Worm (Caenorhabditis elegans): ENCODE results near the gene ttr-50.

Gene ttr-50

ce11 chrIV:11640915-11641314, at the start of gene ttr-50:
Gene ttr-50, minus strand, starts transcription at chrIV:11641015.
- TF ChIP-seq hpl-2 (GFP tag; optimal IDR thresholded peaks at IDR 0.05) (no peak), unc-98 (GFP tag; IDR thresholded peaks at IDR 0.05) (no peak), ces-1 (GFP tag; optimal IDR thresholded peaks at IDR 0.05) (no peak), lin-39 (tag; optimal IDR thresholded peaks at IDR 0.05) (no peak), fos-1 (tag; optimal IDR thresholded peaks at IDR 0.05) (no peak), ceh-82 (tag; optimal IDR thresholded peaks at IDR 0.05) (no peak), sup-37 (GFP tag; optimal IDR thresholded peaks at IDR 0.05) (no peak), unc-130 (tag; optimal IDR thresholded peaks at IDR 0.05) (no peak), alr-1 (tag; optimal IDR thresholded peaks at IDR 0.05; ENCODE audit: borderline replicate concordance) (no peak), fkh-10 (GFP tag; optimal IDR thresholded peaks at IDR 0.05) (no peak), efl-1 (optimal IDR thresholded peaks at IDR 0.05) (no peak), efl-1 (GFP tag; optimal IDR thresholded peaks at IDR 0.05 in 1 of 2) (no peak), lir-3 (tag; optimal IDR thresholded peaks at IDR 0.05; ENCODE audit: poor library complexity) (no peak), blmp-1 (tag; optimal IDR thresholded peaks at IDR 0.05) (no peak), fkh-8 (tag; optimal IDR thresholded peaks at IDR 0.05) (no peak), nhr-28 (tag; optimal IDR thresholded peaks at IDR 0.05) (no peak)

DNA sequence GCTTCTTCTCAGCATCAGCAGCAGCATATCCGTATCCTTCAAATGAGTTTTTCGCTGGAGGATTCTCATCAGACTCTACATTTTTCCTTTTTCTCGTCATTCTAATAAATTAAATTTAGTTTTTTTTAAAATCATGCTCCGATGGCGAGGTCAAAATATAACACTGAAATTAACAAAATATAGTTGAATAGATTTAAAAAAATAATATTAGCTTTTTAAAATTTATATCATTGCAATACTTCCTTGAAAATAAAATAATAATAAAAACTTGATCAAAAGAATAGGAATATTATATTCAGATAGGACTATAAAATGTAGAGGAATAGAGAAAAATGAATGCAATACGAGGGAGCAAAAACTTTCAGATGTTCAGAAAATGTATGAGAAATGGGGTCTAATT, 47.2 kb upstream of the ttr-50 start, which contains the start of gene ZK792.5:
ZK792.5 (minus strand) TSS at position 101 of the 400 bp plus-strand sequence.
- TF ChIP-seq alr-1 (tag; optimal IDR thresholded peaks at IDR 0.05; ENCODE audit: borderline replicate concordance): no peak
- no peak for TF ChIP-seq snu-23 (GFP tag; optimal IDR thresholded peaks at IDR 0.05)
- no peak for TF ChIP-seq nhr-28 (tag; optimal IDR thresholded peaks at IDR 0.05)
- TF ChIP-seq sup-37 (GFP tag; optimal IDR thresholded peaks at IDR 0.05): no peak
- no peak for TF ChIP-seq skn-1 (tag; optimal IDR thresholded peaks at IDR 0.05)
- no peak for TF ChIP-seq lin-35 (GFP tag; optimal IDR thresholded peaks at IDR 0.05)
- no peak for TF ChIP-seq ces-1 (GFP tag; optimal IDR thresholded peaks at IDR 0.05)
- no peak for TF ChIP-seq fkh-8 (tag; optimal IDR thresholded peaks at IDR 0.05)
- TF ChIP-seq hpl-2 (GFP tag; optimal IDR thresholded peaks at IDR 0.05): no peak
- no peak for TF ChIP-seq efl-3 (GFP tag; optimal IDR thresholded peaks at IDR 0.05)
- TF ChIP-seq ztf-4 (tag; optimal IDR thresholded peaks at IDR 0.05): no peak
- no peak for TF ChIP-seq ceh-90 (tag; optimal IDR thresholded peaks at IDR 0.05)
- TF ChIP-seq snpc-4 (tag; optimal IDR thresholded peaks at IDR 0.05): no peak
- TF ChIP-seq zip-4 (GFP tag; optimal IDR thresholded peaks at IDR 0.05): no peak
- no peak for TF ChIP-seq lsy-2 (tag; optimal IDR thresholded peaks at IDR 0.05)

- TF ChIP-seq nhr-237 (tag; optimal IDR thresholded peaks at IDR 0.05): no peak
- no peak for TF ChIP-seq lin-13 (GFP tag; optimal IDR thresholded peaks at IDR 0.05)
- no peak for TF ChIP-seq vab-15 (tag; optimal IDR thresholded peaks at IDR 0.05)
- no peak for TF ChIP-seq tlp-1 (tag; optimal IDR thresholded peaks at IDR 0.05)
- no peak for TF ChIP-seq zag-1 (tag; optimal IDR thresholded peaks at IDR 0.05)
- TF ChIP-seq isw-1 (GFP tag; IDR thresholded peaks at IDR 0.05): no peak
- TF ChIP-seq ceh-82 (tag; optimal IDR thresholded peaks at IDR 0.05): no peak
- TF ChIP-seq lin-15B (tag; optimal IDR thresholded peaks at IDR 0.05): no peak
- no peak for TF ChIP-seq aha-1 (tag; optimal IDR thresholded peaks at IDR 0.05)
- TF ChIP-seq skn-1 (tag; optimal IDR thresholded peaks at IDR 0.05): no peak
- TF ChIP-seq elt-3 (tag; optimal IDR thresholded peaks at IDR 0.05): no peak
- TF ChIP-seq snpc-4 (tag; optimal IDR thresholded peaks at IDR 0.05): no peak
- TF ChIP-seq unc-130 (tag; optimal IDR thresholded peaks at IDR 0.05): no peak
- no peak for TF ChIP-seq fos-1 (tag; optimal IDR thresholded peaks at IDR 0.05)
- TF ChIP-seq irx-1 (tag; optimal IDR thresholded peaks at IDR 0.05): no peak
- TF ChIP-seq ama-1 (optimal IDR thresholded peaks at IDR 0.05): no peak
- no peak for TF ChIP-seq pax-3 (tag; optimal IDR thresholded peaks at IDR 0.05)
- no peak for TF ChIP-seq mep-1 (tag; optimal IDR thresholded peaks at IDR 0.05)
- TF ChIP-seq hlh-4 (tag; optimal IDR thresholded peaks at IDR 0.05): no peak
- no peak for TF ChIP-seq F16B12.6 (tag; optimal IDR thresholded peaks at IDR 0.05)
These were observed 41.1 kb upstream of the ttr-50 start, which contains the start of gene ZK792.4 for ce11 chrIV:11681905-11682304. Gene ZK792.4, minus strand, starts transcription at chrIV:11682005.

Data from whole organism, L1 larva.